Worm (Caenorhabditis elegans) whole organism, early embryonic: ENCODE results near the gene srg-31.

Source experiments
- F13C5.2 ChIP-seq: sonication (generic microtip); optimal IDR thresholded peaks from 2 replicates; lab custom pipeline; 2017; ENCODE audit warnings: mild to moderate bottlenecking, missing genetic modification characterization, inconsistent platforms, missing compliant biosample characterization
- ama-1 ChIP-seq: fragments of 150-350 bp; optimal IDR thresholded peaks from 2 replicates; lab custom pipeline; 2014
- ceh-13 ChIP-seq: fragments of 200-800 bp; sonication (Bioruptor generic); optimal IDR thresholded peaks from 2 replicates; lab custom pipeline; 2018; ENCODE audit warnings: mild to moderate bottlenecking, missing genetic modification characterization, missing compliant biosample characterization

- no peak for TF ChIP-seq ama-1 (lab: Kevin White, UChicago)
- no peak for TF ChIP-seq F13C5.2 (tag; lab: Kevin White, UChicago)
- no peak for TF ChIP-seq ceh-13 (GFP tag; lab: Kevin White, UChicago)
These were observed 51.7 kb downstream of the srg-31 start for ce11 chrV:6901943-6902549.
